Worm (Caenorhabditis elegans) whole organism, L4/young adult: ENCODE measurements around the gene his-61.

Source experiments
- W03F9.2 ChIP-seq: fragments of 150-350 bp; optimal IDR thresholded peaks from 2 replicates; lab custom pipeline; 2014; ENCODE audit warnings: missing biosample characterization, missing genetic modification characterization
- dao-5 ChIP-seq: sonication (generic microtip); optimal IDR thresholded peaks from 2 replicates; lab custom pipeline; 2016; ENCODE audit warnings: missing genotype, missing genetic modification characterization, moderate library complexity, missing compliant biosample characterization
- him-1 ChIP-seq: sonication (generic microtip); optimal IDR thresholded peaks from 2 replicates; lab custom pipeline; 2016; ENCODE audit warnings: missing genotype, missing genetic modification reagents, missing genetic modification characterization, missing compliant biosample characterization

DNA sequence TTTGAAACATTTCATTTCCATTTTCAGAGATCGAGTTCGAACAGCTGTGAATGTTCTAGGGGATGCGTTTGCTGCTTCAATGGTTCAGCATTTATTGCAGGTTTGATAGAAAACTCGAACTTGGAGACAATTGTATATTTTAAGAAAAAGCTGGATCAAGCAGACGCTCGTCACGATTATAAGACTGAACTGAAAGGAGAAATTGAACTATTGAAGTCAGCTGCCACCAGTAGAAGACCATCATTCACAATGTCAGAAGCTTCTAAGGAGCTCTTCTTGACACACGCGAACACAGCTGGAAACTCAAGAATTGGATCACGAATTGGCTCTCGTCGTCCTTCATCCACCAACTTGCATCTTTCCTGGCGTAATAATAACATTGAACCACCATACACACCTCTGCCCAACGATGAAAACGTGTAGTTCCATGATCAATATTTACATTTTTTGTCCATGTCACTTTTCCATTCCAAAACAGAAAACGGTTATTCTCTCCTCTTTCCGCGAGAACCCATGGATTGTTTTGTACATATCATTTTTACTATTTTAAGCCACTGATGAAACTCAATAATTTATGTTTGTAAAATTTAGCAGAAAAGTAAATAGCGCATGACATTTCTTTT lies 20.0 kb upstream of the his-61 start:
- no peak for TF ChIP-seq W03F9.2 (tag; lab: Kevin White, UChicago)
- no peak for TF ChIP-seq dao-5 (tag; lab: Kevin White, UChicago)
- TF ChIP-seq him-1 (tag; lab: Kevin White, UChicago) = no peak
